Worm (Caenorhabditis elegans) whole organism, L2 larva: ENCODE measurements around the gene C06B3.1.

Experiments used
- F13H6.1 ChIP-seq: sonication (generic microtip); optimal IDR thresholded peaks from 2 replicates; lab custom pipeline; 2016; ENCODE audit warnings: missing genetic modification characterization, missing compliant biosample characterization
- R02D3.7 ChIP-seq: fragments of 150-350 bp; optimal IDR thresholded peaks from 2 replicates; lab custom pipeline; 2014; ENCODE audit warnings: missing biosample characterization, missing genetic modification characterization
- aly-2 ChIP-seq: fragments of 150-350 bp; optimal IDR thresholded peaks from 2 replicates; lab custom pipeline; 2014; ENCODE audit warnings: missing biosample characterization, missing genetic modification characterization
- blmp-1 ChIP-seq: sonication (generic microtip); optimal IDR thresholded peaks from 2 replicates; lab custom pipeline; 2017; ENCODE audit warnings: missing genetic modification characterization, mild to moderate bottlenecking, missing compliant biosample characterization, antibody characterized with exemption, moderate library complexity; ENCODE audit not compliant: insufficient read depth
- ceh-82 ChIP-seq: fragments of 150-350 bp; optimal IDR thresholded peaks from 2 replicates; lab custom pipeline; 2014; ENCODE audit warnings: missing biosample characterization, missing genetic modification characterization
- elt-1 ChIP-seq: fragments of 150-350 bp; optimal IDR thresholded peaks from 2 replicates; lab custom pipeline; 2014; ENCODE audit warnings: missing biosample characterization, missing genetic modification characterization
- fos-1 ChIP-seq: fragments of 150-350 bp; optimal IDR thresholded peaks from 2 replicates; lab custom pipeline; 2014; ENCODE audit warnings: missing biosample characterization, missing genetic modification characterization
- mdl-1 ChIP-seq, 2 experiments: fragments of 150-350 bp in 1 of 2; sonication (generic microtip) in 1 of 2; optimal IDR thresholded peaks; 2 replicates each; lab custom pipeline; 2017; ENCODE audit warnings: missing biosample characterization in 2 of 2, missing genetic modification characterization in 2 of 2
- nhr-237 ChIP-seq: fragments of 150-350 bp; optimal IDR thresholded peaks from 2 replicates; lab custom pipeline; 2014; ENCODE audit warnings: missing biosample characterization, missing genetic modification characterization
- nhr-77 ChIP-seq: fragments of 150-350 bp; optimal IDR thresholded peaks from 2 replicates; lab custom pipeline; 2014; ENCODE audit warnings: missing biosample characterization, missing genetic modification characterization
- snpc-4 ChIP-seq: fragments of 150-350 bp; optimal IDR thresholded peaks from 2 replicates; lab custom pipeline; 2014; ENCODE audit warnings: missing biosample characterization, missing genetic modification characterization
- ztf-11 ChIP-seq: sonication (generic microtip); optimal IDR thresholded peaks from 2 replicates; lab custom pipeline; 2017; ENCODE audit warnings: missing biosample characterization, missing genetic modification characterization

DNA sequence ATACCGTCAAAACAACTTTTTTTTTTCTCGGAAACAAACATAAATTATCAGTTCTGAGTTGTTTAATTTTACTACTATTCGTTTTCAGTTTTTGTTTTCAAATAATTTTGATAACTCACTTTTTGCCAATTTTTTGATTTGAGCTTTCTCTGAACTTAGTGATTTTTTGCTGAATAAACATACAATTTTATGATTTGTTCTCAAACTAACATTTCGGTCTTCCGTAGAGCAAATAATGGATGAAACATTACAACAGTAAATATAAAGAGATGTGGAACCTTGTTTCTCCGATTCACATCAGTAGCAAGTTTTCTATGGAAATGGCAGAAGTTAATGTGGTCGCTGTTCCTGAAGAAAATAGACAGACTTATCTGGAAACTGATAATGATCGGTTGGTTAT is 47.2 kb downstream of the C06B3.1 start, which contains the start of gene R10D12.7:
- TF ChIP-seq blmp-1 (tag; lab: Kevin White, UChicago) = no peak
- TF ChIP-seq aly-2 (tag; lab: Kevin White, UChicago) = no peak
- TF ChIP-seq F13H6.1 (tag; lab: Kevin White, UChicago) = no peak
- no peak for TF ChIP-seq snpc-4 (tag; lab: Kevin White, UChicago)
- TF ChIP-seq nhr-237 (tag; lab: Kevin White, UChicago) = no peak
- TF ChIP-seq R02D3.7 = no peak
- no peak for TF ChIP-seq ztf-11 (tag; lab: Kevin White, UChicago)
- no peak for TF ChIP-seq ceh-82 (tag; lab: Kevin White, UChicago)
- TF ChIP-seq elt-1 (tag; lab: Kevin White, UChicago) = no peak
- no peak for TF ChIP-seq mdl-1 (tag; optimal IDR thresholded peaks at IDR 0.05; lab: Kevin White, UChicago)
- no peak for TF ChIP-seq fos-1 (tag; lab: Kevin White, UChicago)
- TF ChIP-seq nhr-77 (tag; lab: Kevin White, UChicago) = no peak
